Worm (Caenorhabditis elegans) whole organism, young adult: ENCODE data around the gene srh-206.

Experiments
- K12H6.12 ChIP-seq: fragments of 200-800 bp; sonication (Bioruptor generic); optimal IDR thresholded peaks from 2 replicates; lab custom pipeline; 2018; ENCODE audit warnings: mild to moderate bottlenecking, missing genetic modification characterization, missing compliant biosample characterization
- Y95B8A.8 ChIP-seq: fragments of 200-800 bp; sonication (Bioruptor generic); IDR thresholded peaks from 2 replicates; pipeline ENCODE4 v1.3.6; 2022; ENCODE audit warnings: missing genetic modification reagents, missing genetic modification characterization, missing compliant biosample characterization
- ceh-91 ChIP-seq: fragments of 200-800 bp; sonication (Bioruptor generic); IDR thresholded peaks from 2 replicates; pipeline ENCODE4 v1.3.6; 2022; ENCODE audit warnings: missing genetic modification reagents, missing genetic modification characterization, missing compliant biosample characterization
- dox-1 ChIP-seq: fragments of 200-800 bp; sonication (Bioruptor generic); IDR thresholded peaks from 2 replicates; pipeline ENCODE4 v1.3.6; 2022; ENCODE audit warnings: missing genetic modification reagents, missing genetic modification characterization, missing compliant biosample characterization
- dpl-1 ChIP-seq: fragments of 150-350 bp; optimal IDR thresholded peaks from 2 replicates; lab custom pipeline; 2014; ENCODE audit warnings: missing biosample characterization, missing genetic modification reagents, missing genetic modification characterization
- lin-54 ChIP-seq: fragments of 200-800 bp; sonication (Bioruptor generic); optimal IDR thresholded peaks from 2 replicates; lab custom pipeline; 2018; ENCODE audit warnings: mild to moderate bottlenecking, missing genetic modification characterization, missing compliant biosample characterization
- mxl-1 ChIP-seq: sonication (generic microtip); optimal IDR thresholded peaks from 2 replicates; lab custom pipeline; 2016; ENCODE audit warnings: missing genetic modification characterization, missing compliant biosample characterization
- nhr-90 ChIP-seq: sonication (generic microtip); optimal IDR thresholded peaks from 2 replicates; lab custom pipeline; 2016; ENCODE audit warnings: missing genotype, mild to moderate bottlenecking, missing genetic modification characterization, missing compliant biosample characterization
- sea-2 ChIP-seq: fragments of 200-800 bp; sonication (Bioruptor generic); IDR thresholded peaks from 2 replicates; pipeline ENCODE4 v1.3.6; 2022; ENCODE audit warnings: missing genetic modification characterization, missing compliant biosample characterization
- snpc-1.3 ChIP-seq: sonication (generic microtip); optimal IDR thresholded peaks from 2 replicates; lab custom pipeline; 2017; ENCODE audit warnings: missing genetic modification characterization, mild to moderate bottlenecking, missing compliant biosample characterization, antibody characterized with exemption, moderate library complexity, missing genotype, missing genetic modification reagents; ENCODE audit not compliant: insufficient read depth
- unc-130 ChIP-seq: sonication (generic microtip); optimal IDR thresholded peaks from 2 replicates; lab custom pipeline; 2016; ENCODE audit warnings: missing genetic modification reagents, missing genetic modification characterization, missing compliant biosample characterization
- unc-62 ChIP-seq: fragments of 150-350 bp; optimal IDR thresholded peaks from 2 replicates; lab custom pipeline; 2014; ENCODE audit warnings: missing biosample characterization, missing genetic modification reagents, missing genetic modification characterization
- ztf-28 ChIP-seq: fragments of 200-800 bp; sonication (Bioruptor generic); IDR thresholded peaks from 2 replicates; pipeline ENCODE4 v1.3.6; 2022; ENCODE audit warnings: missing genetic modification reagents, missing genetic modification characterization, missing compliant biosample characterization

DNA sequence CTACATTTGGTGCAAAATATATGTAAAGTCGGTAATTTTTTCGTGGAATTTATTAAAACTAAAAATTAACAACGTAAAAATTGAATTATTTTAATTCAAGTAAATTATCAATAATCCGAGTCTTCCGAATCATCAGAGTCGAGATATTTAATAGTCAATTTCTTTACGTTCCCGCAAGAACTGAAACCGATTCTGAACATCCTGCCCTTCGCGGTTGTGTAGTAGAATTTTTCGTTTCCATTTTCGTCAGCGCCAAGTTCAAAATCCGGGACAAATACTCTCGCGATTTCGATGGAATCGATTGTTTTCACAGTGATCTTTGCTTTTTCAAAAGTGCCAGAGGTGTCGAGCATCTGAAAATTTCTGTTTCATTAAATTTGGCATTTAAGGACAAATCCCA lies 35.0 kb downstream of the srh-206 start:
- TF ChIP-seq sea-2: no peak
- TF ChIP-seq mxl-1 (tag; lab: Kevin White, UChicago): peak; percentile 6
- TF ChIP-seq K12H6.12 (tag; lab: Kevin White, UChicago): no peak
- no peak for TF ChIP-seq lin-54 (GFP tag; lab: Kevin White, UChicago)
- TF ChIP-seq unc-130: no peak
- peak; percentile 64; the same call in 1 of the 2 replicates for TF ChIP-seq Y95B8A.8 (GFP tag; lab: Robert Waterston, UW)
- no peak for TF ChIP-seq ztf-28
- no peak for TF ChIP-seq dpl-1 (GFP tag; lab: Kevin White, UChicago)
- TF ChIP-seq nhr-90: no peak
- TF ChIP-seq ceh-91 (GFP tag; lab: Robert Waterston, UW): no peak
- TF ChIP-seq dox-1 (GFP tag; lab: Robert Waterston, UW): no peak
- TF ChIP-seq snpc-1.3 (tag; lab: Kevin White, UChicago): no peak
- TF ChIP-seq unc-62: no peak
